Fruit fly (Drosophila melanogaster) whole organism, adult: ENCODE data around the gene twe.

Experiments used
- CG12768 ChIP-seq: fragments of 200-800 bp; sonication (Bioruptor generic); optimal IDR thresholded peaks from 2 replicates; lab custom pipeline; 2017; ENCODE audit warnings: missing biosample characterization, missing genetic modification characterization, mild to moderate bottlenecking, moderate library complexity, missing genetic modification reagents
- CG1620 ChIP-seq: fragments of 200-800 bp; sonication (Bioruptor generic); optimal IDR thresholded peaks from 2 replicates; lab custom pipeline; 2016; ENCODE audit warnings: missing biosample characterization, missing genetic modification characterization
- CG33017 ChIP-seq: fragments of 200-800 bp; sonication (Bioruptor generic); optimal IDR thresholded peaks from 2 replicates; lab custom pipeline; 2018; ENCODE audit warnings: missing biosample characterization, mild to moderate bottlenecking, missing genetic modification characterization, moderate library complexity
- CG5204 ChIP-seq: fragments of 200-800 bp; sonication (Bioruptor generic); optimal IDR thresholded peaks from 2 replicates; lab custom pipeline; 2016; ENCODE audit warnings: missing biosample characterization, missing genetic modification characterization
- CG7045 ChIP-seq: fragments of 200-800 bp; sonication (Bioruptor generic); optimal IDR thresholded peaks from 2 replicates; lab custom pipeline; 2017; ENCODE audit warnings: missing biosample characterization, mild to moderate bottlenecking, missing genetic modification characterization
- CG7101 ChIP-seq: fragments of 200-800 bp; sonication (Bioruptor generic); optimal IDR thresholded peaks from 2 replicates; lab custom pipeline; 2018; ENCODE audit warnings: missing biosample characterization, mild to moderate bottlenecking, missing genetic modification characterization, moderate library complexity
- Crg-1 ChIP-seq: fragments of 200-800 bp; sonication (Bioruptor generic); optimal IDR thresholded peaks from 2 replicates; lab custom pipeline; 2016; ENCODE audit warnings: missing biosample characterization, missing genetic modification characterization
- Mnt ChIP-seq: fragments of 200-800 bp; sonication (Bioruptor generic); optimal IDR thresholded peaks from 2 replicates; lab custom pipeline; 2016; ENCODE audit warnings: missing biosample characterization, mild to moderate bottlenecking, missing genetic modification characterization
- bab1 ChIP-seq: fragments of 200-800 bp; sonication (Bioruptor generic); optimal IDR thresholded peaks from 3 replicates; lab custom pipeline; 2019; ENCODE audit warnings: missing biosample characterization, mild to moderate bottlenecking, missing genetic modification characterization, moderate library complexity
- kay ChIP-seq: fragments of 200-800 bp; sonication (Bioruptor generic); peaks from one replicate; lab custom pipeline; 2016; ENCODE audit warnings: missing biosample characterization, missing genetic modification characterization, borderline replicate concordance
- ovo ChIP-seq: fragments of 200-800 bp; sonication (Bioruptor generic); optimal IDR thresholded peaks from 2 replicates; lab custom pipeline; 2016; ENCODE audit warnings: missing biosample characterization, missing genetic modification characterization
- toe ChIP-seq: fragments of 200-800 bp; sonication (Bioruptor generic); optimal IDR thresholded peaks from 2 replicates; lab custom pipeline; 2016; ENCODE audit warnings: missing biosample characterization, missing genetic modification characterization

dm6 chr2L:16271486-16271806 lies 9.8 kb upstream of the twe start:
- TF ChIP-seq Crg-1 (GFP tag; lab: Kevin White, UChicago): no peak
- TF ChIP-seq CG7045 (GFP tag; lab: Kevin White, UChicago): no peak
- no peak for TF ChIP-seq bab1 (GFP tag; lab: Kevin White, UChicago)
- TF ChIP-seq CG5204: no peak
- no peak for TF ChIP-seq CG12768
- no peak for TF ChIP-seq CG1620 (GFP tag; lab: Kevin White, UChicago)
- TF ChIP-seq ovo (GFP tag; lab: Kevin White, UChicago): no peak
- TF ChIP-seq kay (GFP tag; lab: Kevin White, UChicago): peak; percentile 62
- TF ChIP-seq Mnt: peak; percentile 85
- TF ChIP-seq CG7101 (tag; lab: Kevin White, UChicago): no peak
- no peak for TF ChIP-seq CG33017 (tag; lab: Kevin White, UChicago)
- TF ChIP-seq toe (GFP tag; lab: Kevin White, UChicago): no peak
